Fruit fly (Drosophila melanogaster) S2 (cell line): ENCODE data around the gene CG3587.

ENCODE experiments used
- CG8478 ChIP-seq: fragments of >200 bp; optimal IDR thresholded peaks from 2 replicates; lab custom pipeline; 2018
- CTCF ChIP-seq, 2 experiments: fragments of >200 bp; optimal IDR thresholded peaks; 2 replicates each; lab custom pipeline; 2018

DNA sequence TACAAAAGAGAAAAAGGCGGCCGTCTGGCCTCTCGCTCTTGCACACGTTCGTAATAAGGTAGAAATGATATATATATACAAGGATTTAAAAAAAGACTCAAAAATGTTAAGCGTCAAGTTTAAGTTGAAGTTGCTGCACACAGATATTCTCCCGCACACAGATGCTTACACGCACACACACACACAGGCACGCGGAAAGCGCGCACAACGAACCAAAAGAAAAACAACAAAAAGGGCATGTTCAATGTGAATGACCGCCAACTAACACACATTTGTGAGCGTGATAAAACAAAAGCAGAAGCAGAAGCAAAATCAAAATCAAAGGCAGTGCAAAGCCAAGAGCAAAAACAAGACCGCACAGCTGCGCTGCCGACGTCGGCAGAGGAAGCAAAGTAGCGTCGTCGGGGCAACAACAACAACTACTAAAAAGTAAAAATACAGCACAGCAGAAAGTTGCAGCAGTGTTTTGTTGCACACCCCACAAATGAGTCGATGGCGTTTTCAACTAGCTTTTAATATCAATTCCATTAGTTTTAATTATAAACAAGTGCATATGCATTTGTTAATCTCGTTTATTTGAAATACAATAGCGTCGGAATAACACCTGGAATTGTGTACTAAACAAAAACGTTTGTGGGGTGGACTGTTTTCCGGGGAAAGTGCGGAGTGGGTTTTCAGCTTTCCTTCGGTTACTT is 7.2 kb downstream of the CG3587 start:
- no peak for TF ChIP-seq CG8478 (lab: Kevin White, UChicago)
- TF ChIP-seq CTCF (optimal IDR thresholded peaks at IDR 0.05; lab: Kevin White, UChicago) = no peak
